Worm (Caenorhabditis elegans) whole organism, L4 larva: Measurements from ENCODE around the gene C06A8.8.

ENCODE experiments used
- F49E8.2 ChIP-seq: sonication (generic microtip); optimal IDR thresholded peaks from 2 replicates; lab custom pipeline; 2016; ENCODE audit warnings: missing compliant biosample characterization, mild to moderate bottlenecking, missing genetic modification characterization, borderline replicate concordance
- Y48G9A.11 ChIP-seq: fragments of 200-800 bp; sonication (Bioruptor generic); IDR thresholded peaks from 2 replicates; pipeline ENCODE4 v1.3.6; 2022; ENCODE audit warnings: missing genetic modification reagents, missing genetic modification characterization, missing compliant biosample characterization
- aha-1 ChIP-seq: fragments of 150-350 bp; peaks from one replicate; lab custom pipeline; 2014; ENCODE audit warnings: missing biosample characterization, missing genetic modification characterization
- attf-4 ChIP-seq: sonication (generic microtip); optimal IDR thresholded peaks from 3 replicates; lab custom pipeline; 2017; ENCODE audit warnings: missing biosample characterization, missing genetic modification characterization
- ceh-20 ChIP-seq: fragments of 200-800 bp; sonication (Bioruptor generic); IDR thresholded peaks from 2 replicates; pipeline ENCODE4 v1.3.6; 2022; ENCODE audit warnings: missing genetic modification reagents, missing genetic modification characterization, missing compliant biosample characterization
- ceh-28 ChIP-seq: fragments of 150-350 bp; optimal IDR thresholded peaks from 2 replicates; lab custom pipeline; 2014; ENCODE audit warnings: missing biosample characterization, missing genetic modification reagents, missing genetic modification characterization
- ceh-62 ChIP-seq: sonication (generic microtip); optimal IDR thresholded peaks from 2 replicates; lab custom pipeline; 2017; ENCODE audit warnings: missing biosample characterization, missing genetic modification characterization
- cey-2 ChIP-seq: sonication (generic microtip); optimal IDR thresholded peaks from 3 replicates; lab custom pipeline; 2017; ENCODE audit warnings: missing genetic modification characterization, mild to moderate bottlenecking, missing compliant biosample characterization, antibody characterized with exemption, borderline replicate concordance; ENCODE audit not compliant: insufficient read depth
- daf-19 ChIP-seq: fragments of 200-800 bp; sonication (Bioruptor generic); conservative IDR thresholded peaks from 2 replicates; pipeline ENCODE4 v1.3.6; 2022; ENCODE audit warnings: missing genetic modification characterization, missing compliant biosample characterization
- dmd-6 ChIP-seq: fragments of 200-800 bp; sonication (Bioruptor generic); IDR thresholded peaks from 2 replicates; pipeline ENCODE4 v1.3.6; 2022; ENCODE audit warnings: missing genetic modification reagents, missing genetic modification characterization, missing compliant biosample characterization
- dmd-9 ChIP-seq: fragments of 200-800 bp; sonication (Bioruptor generic); IDR thresholded peaks from 2 replicates; pipeline ENCODE4 v1.3.6; 2022; ENCODE audit warnings: missing genetic modification reagents, missing genetic modification characterization, missing compliant biosample characterization
- dpl-1 ChIP-seq: fragments of 150-350 bp; optimal IDR thresholded peaks from 2 replicates; lab custom pipeline; 2014; ENCODE audit warnings: missing biosample characterization, missing genetic modification reagents, missing genetic modification characterization
- duxl-1 ChIP-seq: sonication (generic microtip); optimal IDR thresholded peaks from 2 replicates; lab custom pipeline; 2016; ENCODE audit warnings: mild to moderate bottlenecking, missing genetic modification characterization, moderate library complexity, missing compliant biosample characterization; ENCODE audit not compliant: poor library complexity
- dve-1 ChIP-seq: sonication (generic microtip); optimal IDR thresholded peaks from 2 replicates; lab custom pipeline; 2017; ENCODE audit warnings: antibody characterized with exemption, mild to moderate bottlenecking, missing genetic modification characterization, missing compliant biosample characterization; ENCODE audit not compliant: insufficient read depth
- egl-27 ChIP-seq: sonication (generic microtip); optimal IDR thresholded peaks from 3 replicates; lab custom pipeline; 2017; ENCODE audit warnings: missing biosample characterization, missing genetic modification reagents, missing genetic modification characterization
- fkh-10 ChIP-seq: fragments of 150-350 bp; optimal IDR thresholded peaks from 2 replicates; lab custom pipeline; 2014; ENCODE audit warnings: missing biosample characterization, missing genetic modification reagents, missing genetic modification characterization
- gei-8 ChIP-seq: fragments of 200-800 bp; sonication (Bioruptor generic); optimal IDR thresholded peaks from 2 replicates; lab custom pipeline; 2018; ENCODE audit warnings: mild to moderate bottlenecking, missing genetic modification characterization, missing compliant biosample characterization
- hlh-11 ChIP-seq: fragments of 200-800 bp; sonication (Bioruptor generic); optimal IDR thresholded peaks from 2 replicates; lab custom pipeline; 2018; ENCODE audit warnings: mild to moderate bottlenecking, missing genetic modification characterization, missing compliant biosample characterization
- hlh-30 ChIP-seq: sonication (generic microtip); optimal IDR thresholded peaks from 2 replicates; lab custom pipeline; 2017; ENCODE audit warnings: antibody characterized with exemption, mild to moderate bottlenecking, missing genetic modification characterization, missing compliant biosample characterization; ENCODE audit not compliant: insufficient read depth
- lin-13 ChIP-seq: fragments of 150-350 bp; optimal IDR thresholded peaks from 2 replicates; lab custom pipeline; 2014; ENCODE audit warnings: missing biosample characterization, missing genetic modification reagents, missing genetic modification characterization
- lin-29 ChIP-seq: fragments of 200-800 bp; sonication (Bioruptor generic); IDR thresholded peaks from 2 replicates; pipeline ENCODE4 v1.3.6; 2022; ENCODE audit warnings: missing genetic modification reagents, missing genetic modification characterization, missing compliant biosample characterization
- mdl-1 ChIP-seq, 2 experiments: fragments of 150-350 bp in 1 of 2; sonication (generic microtip) in 1 of 2; optimal IDR thresholded peaks; 2 replicates each; lab custom pipeline; 2014 to 2017; ENCODE audit warnings: missing biosample characterization in 2 of 2, missing genetic modification characterization in 2 of 2
- mdt-29 ChIP-seq: fragments of 200-800 bp; sonication (Bioruptor generic); IDR thresholded peaks from 2 replicates; pipeline ENCODE4 v1.3.6; 2022; ENCODE audit warnings: missing genetic modification reagents, missing genetic modification characterization, missing compliant biosample characterization
- mes-2 ChIP-seq: sonication (generic microtip); optimal IDR thresholded peaks from 2 replicates; lab custom pipeline; 2016; ENCODE audit warnings: missing genotype, mild to moderate bottlenecking, missing genetic modification characterization, missing compliant biosample characterization; ENCODE audit not compliant: poor library complexity, severe bottlenecking
- mxl-2 ChIP-seq: fragments of 200-800 bp; sonication (Bioruptor generic); conservative IDR thresholded peaks from 2 replicates; pipeline ENCODE4 v1.3.6; 2022; ENCODE audit warnings: missing genetic modification reagents, missing genetic modification characterization, missing compliant biosample characterization
- mxl-3 ChIP-seq: fragments of 200-800 bp; sonication (Bioruptor generic); optimal IDR thresholded peaks from 2 replicates; lab custom pipeline; 2018; ENCODE audit warnings: mild to moderate bottlenecking, missing genetic modification characterization, missing compliant biosample characterization
- nhr-10 ChIP-seq: fragments of 150-350 bp; optimal IDR thresholded peaks from 2 replicates; lab custom pipeline; 2014; ENCODE audit warnings: missing biosample characterization, missing genetic modification characterization
- nhr-11 ChIP-seq: fragments of 150-350 bp; optimal IDR thresholded peaks from 2 replicates; lab custom pipeline; 2014; ENCODE audit warnings: missing biosample characterization, missing genetic modification characterization
- nhr-42 ChIP-seq: fragments of 200-800 bp; sonication (Bioruptor generic); IDR thresholded peaks from 2 replicates; pipeline ENCODE4 v1.3.6; 2022; ENCODE audit warnings: missing genetic modification characterization, missing compliant biosample characterization
- nhr-48 ChIP-seq: sonication (generic microtip); optimal IDR thresholded peaks from 2 replicates; lab custom pipeline; 2016; ENCODE audit warnings: mild to moderate bottlenecking, missing genetic modification characterization, missing compliant biosample characterization
- nhr-6 ChIP-seq: fragments of 150-350 bp; optimal IDR thresholded peaks from 2 replicates; lab custom pipeline; 2014; ENCODE audit warnings: missing biosample characterization, missing genetic modification characterization
- nhr-77 ChIP-seq: fragments of 150-350 bp; optimal IDR thresholded peaks from 2 replicates; lab custom pipeline; 2014; ENCODE audit warnings: missing biosample characterization, missing genetic modification characterization
- pqm-1 ChIP-seq: sonication (generic microtip); optimal IDR thresholded peaks from 2 replicates; lab custom pipeline; 2017; ENCODE audit warnings: missing biosample characterization, missing genetic modification characterization
- rbr-2 ChIP-seq: sonication (generic microtip); optimal IDR thresholded peaks from 2 replicates; lab custom pipeline; 2016; ENCODE audit warnings: missing genotype, missing genetic modification characterization, missing compliant biosample characterization
- set-16 ChIP-seq: fragments of 200-800 bp; sonication (Bioruptor generic); IDR thresholded peaks from 2 replicates; pipeline ENCODE4 v1.3.6; 2022; ENCODE audit warnings: missing genetic modification reagents, missing genetic modification characterization, missing compliant biosample characterization
- skn-1 ChIP-seq: fragments of 150-350 bp; optimal IDR thresholded peaks from 2 replicates; lab custom pipeline; 2014; ENCODE audit warnings: missing biosample characterization, missing genetic modification characterization
- snpc-4 ChIP-seq: fragments of 150-350 bp; optimal IDR thresholded peaks from 2 replicates; lab custom pipeline; 2014; ENCODE audit warnings: missing biosample characterization, missing genetic modification characterization
- tra-1 ChIP-seq: fragments of 200-800 bp; sonication (Bioruptor generic); IDR thresholded peaks from 2 replicates; pipeline ENCODE4 v1.3.6; 2022; ENCODE audit warnings: missing genetic modification reagents, missing genetic modification characterization, missing compliant biosample characterization
- unc-130 ChIP-seq: sonication (generic microtip); optimal IDR thresholded peaks from 2 replicates; lab custom pipeline; 2016; ENCODE audit warnings: missing genetic modification reagents, missing genetic modification characterization, missing compliant biosample characterization
- unc-39 ChIP-seq: sonication (generic microtip); optimal IDR thresholded peaks from 2 replicates; lab custom pipeline; 2017; ENCODE audit warnings: missing biosample characterization, missing genetic modification characterization
- unc-62 ChIP-seq, 3 experiments: fragments of 150-350 bp in 1 of 3; sonication (generic microtip); optimal IDR thresholded peaks in 2 of 3; peaks in 1 of 3; 1 replicate in 1 of 3; 2 replicates in 2 of 3; lab custom pipeline; 2014 to 2017; ENCODE audit warnings: missing biosample characterization in 3 of 3, missing genetic modification characterization in 3 of 3, missing genetic modification reagents in 3 of 3, missing genotype in 1 of 3

C06A8.8 gene

DNA sequence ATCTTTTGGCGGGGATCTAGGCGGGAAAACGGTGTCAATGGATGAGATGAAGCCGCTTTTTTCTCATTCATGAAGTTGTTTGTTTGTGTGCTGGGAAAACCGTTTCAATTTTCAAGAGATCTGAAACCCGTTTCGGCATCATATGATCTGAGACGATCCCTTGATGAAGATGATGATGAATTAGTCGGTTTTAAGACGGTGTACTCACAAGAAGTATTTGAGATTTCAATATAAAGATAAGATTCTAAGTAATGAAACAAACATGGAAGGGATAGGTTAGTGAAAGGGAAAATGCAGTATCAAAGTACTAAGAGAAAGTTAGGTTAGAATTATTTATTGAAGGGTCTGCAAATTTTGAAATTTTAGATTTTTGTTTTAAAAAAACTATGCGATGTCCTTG lies 36.3 kb upstream of the C06A8.8 start:
- TF ChIP-seq unc-62 (GFP tag; optimal IDR thresholded peaks at IDR 0.05 in 1 of 2; lab: Kevin White, UChicago) (peak in 1 of 2 experiments; percentile 98), unc-62 (tag; optimal IDR thresholded peaks at IDR 0.05; lab: Kevin White, UChicago) (no peak), lin-13 (GFP tag; lab: Kevin White, UChicago) (no peak), attf-4 (tag; lab: Kevin White, UChicago) (no peak)
- TF ChIP-seq, all 104 proteins: peak for 1

DNA sequence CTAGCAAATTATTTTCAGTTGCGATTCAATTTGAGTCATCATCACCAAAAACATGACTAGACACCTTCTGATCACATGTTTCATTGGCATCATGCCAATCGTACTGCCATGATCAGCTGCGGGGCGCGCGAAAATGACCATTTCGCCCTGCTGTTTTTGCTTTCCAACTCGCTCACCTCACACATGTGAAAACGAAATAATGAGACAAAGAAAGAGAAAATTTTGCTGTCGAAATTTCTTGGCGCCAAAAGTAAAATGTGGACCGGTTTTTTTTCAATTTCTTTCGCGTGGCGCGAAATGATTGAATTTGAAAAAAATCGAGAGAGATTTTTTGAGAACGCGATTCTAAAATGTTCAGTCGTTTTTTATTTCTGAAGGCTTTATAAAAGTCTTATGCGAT lies 35.1 kb upstream of the C06A8.8 start:
- TF ChIP-seq hlh-11 (tag; lab: Kevin White, UChicago) (peak; percentile 9), set-16 (GFP tag; lab: Robert Waterston, UW) (no peak), dmd-6 (GFP tag; lab: Robert Waterston, UW) (peak; percentile 45; the same call in 1 of the 2 replicates), dpl-1 (GFP tag; lab: Kevin White, UChicago) (peak; percentile 67), attf-4 (tag; lab: Kevin White, UChicago) (no peak), ceh-28 (tag; lab: Kevin White, UChicago) (no peak), mxl-3 (GFP tag; lab: Kevin White, UChicago) (peak; percentile 11), skn-1 (tag; lab: Kevin White, UChicago) (no peak), snpc-4 (tag; lab: Kevin White, UChicago) (no peak), hlh-30 (tag; lab: Kevin White, UChicago) (peak; percentile 70)

DNA sequence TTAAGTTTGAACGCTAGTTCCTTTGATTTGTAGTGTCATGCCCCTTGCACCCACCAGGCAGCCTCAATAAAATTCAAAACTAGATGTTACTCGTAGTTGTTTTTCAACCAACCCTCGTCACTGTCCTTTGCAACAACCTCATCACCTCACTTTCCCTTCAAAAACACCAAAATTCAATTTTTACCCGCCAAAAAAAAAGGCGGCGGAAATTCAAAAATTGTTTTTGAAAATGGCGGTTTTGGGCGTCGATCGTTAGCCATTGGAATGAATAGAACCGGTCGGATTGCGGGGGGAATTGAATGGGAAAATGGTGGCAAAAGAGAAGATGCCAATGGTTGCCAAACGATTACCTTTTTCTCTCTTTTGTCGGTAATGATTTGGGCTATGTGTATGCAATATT lies 34.2 kb upstream of the C06A8.8 start:
- no peak for TF ChIP-seq egl-27 (tag; lab: Kevin White, UChicago)
- no peak for TF ChIP-seq tra-1 (GFP tag; lab: Robert Waterston, UW)
- TF ChIP-seq nhr-42, result no peak
- TF ChIP-seq pqm-1 (tag; lab: Kevin White, UChicago), result no peak

DNA sequence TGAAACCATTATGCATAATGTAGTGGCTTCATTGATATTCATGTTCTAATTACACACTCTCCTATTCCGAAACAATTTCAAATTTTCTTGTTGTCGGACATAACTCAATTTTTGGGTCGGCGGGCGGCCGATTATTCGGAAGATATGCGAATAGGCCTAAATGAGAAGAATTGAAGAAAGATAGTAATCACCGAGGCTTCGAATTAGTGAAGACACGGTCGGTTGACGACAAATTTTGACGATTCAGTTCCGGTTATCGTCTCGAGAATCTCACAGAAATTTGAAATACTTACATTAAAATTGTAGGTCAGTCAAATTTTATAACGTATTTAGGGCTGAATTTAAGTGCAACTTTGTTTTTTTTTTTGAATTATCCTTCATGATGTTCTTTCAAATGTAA lies 31.4 kb upstream of the C06A8.8 start:
- TF ChIP-seq dve-1 (tag; lab: Kevin White, UChicago) (no peak), dmd-9 (GFP tag; lab: Robert Waterston, UW) (no peak), ceh-20 (GFP tag; lab: Robert Waterston, UW) (no peak), mes-2 (tag; lab: Kevin White, UChicago) (no peak), mxl-3 (GFP tag; lab: Kevin White, UChicago) (no peak), nhr-48 (tag; lab: Kevin White, UChicago) (no peak), rbr-2 (tag; lab: Kevin White, UChicago) (no peak), F49E8.2 (tag; lab: Kevin White, UChicago) (no peak), ceh-62 (tag; lab: Kevin White, UChicago) (no peak), dpl-1 (GFP tag; lab: Kevin White, UChicago) (no peak), set-16 (GFP tag; lab: Robert Waterston, UW) (no peak), nhr-77 (tag; lab: Kevin White, UChicago) (no peak), snpc-4 (tag; lab: Kevin White, UChicago) (no peak), nhr-11 (tag; lab: Kevin White, UChicago) (no peak), unc-130 (GFP tag; lab: Kevin White, UChicago) (no peak), gei-8 (no peak), cey-2 (tag; lab: Kevin White, UChicago) (no peak)

DNA sequence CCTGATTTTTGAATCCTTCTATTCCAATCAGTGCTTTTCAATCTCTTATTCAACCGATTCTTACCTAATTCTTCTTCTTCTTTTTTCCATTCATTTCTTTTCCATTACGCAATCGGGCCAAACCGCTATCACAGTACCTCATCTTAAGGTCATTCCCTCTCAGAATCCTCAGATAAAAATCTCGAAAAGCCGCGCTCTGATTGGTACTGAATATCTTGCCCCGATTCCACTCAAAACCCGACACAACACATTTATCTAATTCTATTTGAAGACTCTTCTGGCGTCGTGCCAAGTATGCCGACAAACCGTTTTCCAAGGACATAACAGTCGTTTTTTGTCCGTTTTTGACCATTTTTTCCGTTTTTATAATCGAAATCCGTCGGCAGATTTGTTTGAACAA lies 30.1 kb upstream of the C06A8.8 start:
- TF ChIP-seq cey-2 (tag; lab: Kevin White, UChicago) (no peak), mdl-1 (tag; optimal IDR thresholded peaks at IDR 0.05; lab: Kevin White, UChicago) (no peak), unc-39 (tag; lab: Kevin White, UChicago) (no peak), mxl-2 (no peak), fkh-10 (GFP tag; lab: Kevin White, UChicago) (no peak), daf-19 (GFP tag; lab: Robert Waterston, UW) (no peak), lin-29 (GFP tag; lab: Robert Waterston, UW) (no peak), mdt-29 (GFP tag; lab: Robert Waterston, UW) (no peak), skn-1 (tag; lab: Kevin White, UChicago) (no peak), duxl-1 (tag; lab: Kevin White, UChicago) (no peak), nhr-6 (tag; lab: Kevin White, UChicago) (no peak), aha-1 (no peak), nhr-10 (tag; lab: Kevin White, UChicago) (no peak), Y48G9A.11 (GFP tag; lab: Robert Waterston, UW) (no peak)
- TF ChIP-seq, all 104 proteins: peak for 0
